Fruit fly (Drosophila melanogaster) whole organism, embryonic: ENCODE results near the gene CG5509.

Experiments
- CG14965 ChIP-seq: fragments of 200-800 bp; sonication (Bioruptor generic); optimal IDR thresholded peaks from 2 replicates; lab custom pipeline; 2016; ENCODE audit warnings: missing biosample characterization, missing genetic modification characterization, borderline replicate concordance
- CG3995 ChIP-seq: fragments of 200-800 bp; sonication (Bioruptor generic); optimal IDR thresholded peaks from 3 replicates; lab custom pipeline; 2016; ENCODE audit warnings: missing biosample characterization, missing genetic modification characterization
- CG6813 ChIP-seq: fragments of 200-800 bp; sonication (Bioruptor generic); optimal IDR thresholded peaks from 2 replicates; lab custom pipeline; 2017; ENCODE audit warnings: missing biosample characterization, missing genetic modification characterization, mild to moderate bottlenecking, moderate library complexity, missing genetic modification reagents
- bbx ChIP-seq: fragments of 200-800 bp; sonication (Bioruptor generic); IDR thresholded peaks from 2 replicates; pipeline ENCODE4 v1.3.6; 2022; ENCODE audit warnings: missing biosample characterization, missing genetic modification characterization; ENCODE audit not compliant: partially characterized antibody
- sens ChIP-seq: fragments of 200-800 bp; sonication (Bioruptor generic); peaks from one replicate; lab custom pipeline; 2016; ENCODE audit warnings: missing biosample characterization, missing genetic modification characterization

dm6 chr3R:12450713-12451259 is 1.5 kb upstream of the CG5509 start:
- TF ChIP-seq sens (GFP tag; lab: Kevin White, UChicago), result no peak
- no peak for TF ChIP-seq CG3995 (GFP tag; lab: Kevin White, UChicago)
- no peak for TF ChIP-seq bbx (GFP tag; lab: Robert Waterston, UW)
- TF ChIP-seq CG14965, result no peak
- TF ChIP-seq CG6813, result no peak
